Worm (Caenorhabditis elegans) whole organism, L4 larva: Measurements from ENCODE around the gene peli-1.
A peak's percentile ranks its signal among the peaks of the same experiment; 100 is the strongest.

ENCODE experiments used
- F10B5.3 ChIP-seq: sonication (generic microtip); optimal IDR thresholded peaks from 2 replicates; lab custom pipeline; 2016; ENCODE audit warnings: mild to moderate bottlenecking, missing genetic modification characterization, missing compliant biosample characterization
- F49E8.2 ChIP-seq: sonication (generic microtip); optimal IDR thresholded peaks from 2 replicates; lab custom pipeline; 2016; ENCODE audit warnings: missing compliant biosample characterization, mild to moderate bottlenecking, missing genetic modification characterization, borderline replicate concordance
- T20F7.1 ChIP-seq: fragments of 200-800 bp; sonication (Bioruptor generic); optimal IDR thresholded peaks from 2 replicates; lab custom pipeline; 2018; ENCODE audit warnings: mild to moderate bottlenecking, missing genetic modification characterization, missing compliant biosample characterization
- Y105C5A.15 ChIP-seq: fragments of 200-800 bp; sonication (Bioruptor generic); IDR thresholded peaks from 2 replicates; pipeline ENCODE4 v1.3.6; 2022; ENCODE audit warnings: missing genetic modification characterization, missing compliant biosample characterization
- Y48G9A.11 ChIP-seq: fragments of 200-800 bp; sonication (Bioruptor generic); IDR thresholded peaks from 2 replicates; pipeline ENCODE4 v1.3.6; 2022; ENCODE audit warnings: missing genetic modification reagents, missing genetic modification characterization, missing compliant biosample characterization
- aha-1 ChIP-seq: fragments of 150-350 bp; peaks from one replicate; lab custom pipeline; 2014; ENCODE audit warnings: missing biosample characterization, missing genetic modification characterization
- aly-2 ChIP-seq: sonication (generic microtip); optimal IDR thresholded peaks from 2 replicates; lab custom pipeline; 2018; ENCODE audit warnings: missing biosample characterization, missing genetic modification characterization
- ama-1 ChIP-seq: fragments of 150-350 bp; optimal IDR thresholded peaks from 2 replicates; lab custom pipeline; 2014; ENCODE audit warnings: inconsistent platforms, mixed read lengths
- arid-1 ChIP-seq: fragments of 200-800 bp; sonication (Bioruptor generic); conservative IDR thresholded peaks from 2 replicates; pipeline ENCODE4 v1.3.6; 2022; ENCODE audit warnings: missing genetic modification reagents, missing genetic modification characterization, missing compliant biosample characterization
- ces-1 ChIP-seq: fragments of 150-350 bp; sonication (generic microtip); optimal IDR thresholded peaks from 4 replicates; lab custom pipeline; 2014; ENCODE audit warnings: missing biosample characterization, missing genetic modification reagents, missing genetic modification characterization
- daf-16 ChIP-seq, 3 experiments: sonication (generic microtip); optimal IDR thresholded peaks; 2 replicates each; lab custom pipeline; 2016 to 2017; ENCODE audit warnings: missing genetic modification characterization in 3 of 3, missing genetic modification reagents in 3 of 3, mild to moderate bottlenecking in 2 of 3, missing compliant biosample characterization in 2 of 3, missing biosample characterization in 1 of 3, moderate library complexity in 1 of 3
- dmd-6 ChIP-seq: fragments of 200-800 bp; sonication (Bioruptor generic); IDR thresholded peaks from 2 replicates; pipeline ENCODE4 v1.3.6; 2022; ENCODE audit warnings: missing genetic modification reagents, missing genetic modification characterization, missing compliant biosample characterization
- dmd-8 ChIP-seq: fragments of 200-800 bp; sonication (Bioruptor generic); IDR thresholded peaks from 2 replicates; pipeline ENCODE4 v1.3.6; 2022; ENCODE audit warnings: missing genetic modification characterization, missing compliant biosample characterization
- duxl-1 ChIP-seq: sonication (generic microtip); optimal IDR thresholded peaks from 2 replicates; lab custom pipeline; 2016; ENCODE audit warnings: mild to moderate bottlenecking, missing genetic modification characterization, moderate library complexity, missing compliant biosample characterization; ENCODE audit not compliant: poor library complexity
- egl-27 ChIP-seq: sonication (generic microtip); optimal IDR thresholded peaks from 3 replicates; lab custom pipeline; 2017; ENCODE audit warnings: missing biosample characterization, missing genetic modification reagents, missing genetic modification characterization
- egl-43 ChIP-seq: fragments of 200-800 bp; sonication (Bioruptor generic); IDR thresholded peaks from 2 replicates; pipeline ENCODE4 v1.3.6; 2022; ENCODE audit warnings: missing genetic modification reagents, missing genetic modification characterization, missing compliant biosample characterization
- fkh-10 ChIP-seq: fragments of 150-350 bp; optimal IDR thresholded peaks from 2 replicates; lab custom pipeline; 2014; ENCODE audit warnings: missing biosample characterization, missing genetic modification reagents, missing genetic modification characterization
- gei-8 ChIP-seq: fragments of 200-800 bp; sonication (Bioruptor generic); optimal IDR thresholded peaks from 2 replicates; lab custom pipeline; 2018; ENCODE audit warnings: mild to moderate bottlenecking, missing genetic modification characterization, missing compliant biosample characterization
- hif-1 ChIP-seq, 2 experiments: sonication (generic microtip); optimal IDR thresholded peaks; 2 replicates each; lab custom pipeline; 2016 to 2017; ENCODE audit warnings: missing compliant biosample characterization in 2 of 2, missing genetic modification characterization in 2 of 2, missing genetic modification reagents in 2 of 2, missing genotype in 2 of 2, mild to moderate bottlenecking in 1 of 2
- hlh-11 ChIP-seq: fragments of 200-800 bp; sonication (Bioruptor generic); optimal IDR thresholded peaks from 2 replicates; lab custom pipeline; 2018; ENCODE audit warnings: mild to moderate bottlenecking, missing genetic modification characterization, missing compliant biosample characterization
- hlh-30 ChIP-seq: sonication (generic microtip); optimal IDR thresholded peaks from 2 replicates; lab custom pipeline; 2017; ENCODE audit warnings: antibody characterized with exemption, mild to moderate bottlenecking, missing genetic modification characterization, missing compliant biosample characterization; ENCODE audit not compliant: insufficient read depth
- jun-1 ChIP-seq: fragments of 150-350 bp; optimal IDR thresholded peaks from 2 replicates; lab custom pipeline; 2014; ENCODE audit warnings: missing biosample characterization, missing genetic modification reagents, missing genetic modification characterization
- lim-7 ChIP-seq: fragments of 200-800 bp; sonication (Bioruptor generic); IDR thresholded peaks from 2 replicates; pipeline ENCODE4 v1.3.6; 2022; ENCODE audit warnings: missing genetic modification characterization, missing compliant biosample characterization
- lin-13 ChIP-seq: fragments of 150-350 bp; optimal IDR thresholded peaks from 2 replicates; lab custom pipeline; 2014; ENCODE audit warnings: missing biosample characterization, missing genetic modification reagents, missing genetic modification characterization
- lin-15B ChIP-seq: fragments of 150-350 bp; sonication (generic microtip); optimal IDR thresholded peaks from 3 replicates; lab custom pipeline; 2014; ENCODE audit warnings: missing biosample characterization, missing genetic modification characterization
- lin-29 ChIP-seq: fragments of 200-800 bp; sonication (Bioruptor generic); IDR thresholded peaks from 2 replicates; pipeline ENCODE4 v1.3.6; 2022; ENCODE audit warnings: missing genetic modification reagents, missing genetic modification characterization, missing compliant biosample characterization
- lin-39 ChIP-seq: fragments of 150-350 bp; optimal IDR thresholded peaks from 2 replicates; lab custom pipeline; 2014; ENCODE audit warnings: missing biosample characterization, missing genetic modification reagents, missing genetic modification characterization
- lsy-2 ChIP-seq, 2 experiments: fragments of 150-350 bp in 1 of 2; sonication (generic microtip) in 1 of 2; optimal IDR thresholded peaks; 2 replicates each; lab custom pipeline; 2014 to 2017; ENCODE audit warnings: missing biosample characterization in 2 of 2, missing genetic modification characterization in 2 of 2
- madf-9 ChIP-seq: fragments of 200-800 bp; sonication (Bioruptor generic); conservative IDR thresholded peaks from 2 replicates; pipeline ENCODE4 v1.3.6; 2022; ENCODE audit warnings: missing genetic modification reagents, missing genetic modification characterization, missing compliant biosample characterization
- mxl-3 ChIP-seq: fragments of 200-800 bp; sonication (Bioruptor generic); optimal IDR thresholded peaks from 2 replicates; lab custom pipeline; 2018; ENCODE audit warnings: mild to moderate bottlenecking, missing genetic modification characterization, missing compliant biosample characterization
- nhr-10 ChIP-seq: fragments of 150-350 bp; optimal IDR thresholded peaks from 2 replicates; lab custom pipeline; 2014; ENCODE audit warnings: missing biosample characterization, missing genetic modification characterization
- nhr-25 ChIP-seq: sonication (generic microtip); optimal IDR thresholded peaks from 2 replicates; lab custom pipeline; 2017; ENCODE audit warnings: missing genetic modification characterization, mild to moderate bottlenecking, missing compliant biosample characterization, antibody characterized with exemption, moderate library complexity, borderline replicate concordance; ENCODE audit not compliant: insufficient read depth
- nhr-28 ChIP-seq: fragments of 150-350 bp; optimal IDR thresholded peaks from 2 replicates; lab custom pipeline; 2014; ENCODE audit warnings: missing biosample characterization, missing genetic modification characterization
- nhr-76 ChIP-seq: fragments of 150-350 bp; optimal IDR thresholded peaks from 2 replicates; lab custom pipeline; 2014; ENCODE audit warnings: missing biosample characterization, missing genetic modification characterization
- nhr-77 ChIP-seq: fragments of 150-350 bp; optimal IDR thresholded peaks from 2 replicates; lab custom pipeline; 2014; ENCODE audit warnings: missing biosample characterization, missing genetic modification characterization
- pha-4 ChIP-seq, 2 experiments: fragments of 150-350 bp in 1 of 2; fragments of 200-800 bp in 1 of 2; sonication (Bioruptor generic) in 1 of 2; IDR thresholded peaks in 1 of 2; optimal IDR thresholded peaks in 1 of 2; 2 replicates each; pipeline versions ENCODE4 v1.3.6 to Lab custom; 2014 to 2022; ENCODE audit warnings: missing genetic modification characterization in 2 of 2, missing genetic modification reagents in 2 of 2, missing biosample characterization in 1 of 2, missing compliant biosample characterization in 1 of 2
- rbr-2 ChIP-seq: sonication (generic microtip); optimal IDR thresholded peaks from 2 replicates; lab custom pipeline; 2016; ENCODE audit warnings: missing genotype, missing genetic modification characterization, missing compliant biosample characterization
- skn-1 ChIP-seq: fragments of 150-350 bp; optimal IDR thresholded peaks from 2 replicates; lab custom pipeline; 2014; ENCODE audit warnings: missing biosample characterization, missing genetic modification characterization
- spr-1 ChIP-seq: sonication (generic microtip); optimal IDR thresholded peaks from 2 replicates; lab custom pipeline; 2016; ENCODE audit warnings: mild to moderate bottlenecking, missing genetic modification characterization, missing compliant biosample characterization
- unc-130 ChIP-seq: sonication (generic microtip); optimal IDR thresholded peaks from 2 replicates; lab custom pipeline; 2016; ENCODE audit warnings: missing genetic modification reagents, missing genetic modification characterization, missing compliant biosample characterization
- unc-39 ChIP-seq: sonication (generic microtip); optimal IDR thresholded peaks from 2 replicates; lab custom pipeline; 2017; ENCODE audit warnings: missing biosample characterization, missing genetic modification characterization
- zfp-2 ChIP-seq: sonication (generic microtip); optimal IDR thresholded peaks from 2 replicates; lab custom pipeline; 2016; ENCODE audit warnings: mild to moderate bottlenecking, missing genetic modification characterization, missing compliant biosample characterization
- zfp-3 ChIP-seq: fragments of 200-800 bp; sonication (Bioruptor generic); conservative IDR thresholded peaks from 2 replicates; pipeline ENCODE4 v1.3.6; 2022; ENCODE audit warnings: missing genetic modification reagents, missing genetic modification characterization, missing compliant biosample characterization

Gene peli-1

ce11 chrV:5676011-5676410, 29.6 kb upstream of the peli-1 start, which contains the start of gene pqn-13:
Gene pqn-13 (minus strand): TSS chrV:5676111.
- TF ChIP-seq ces-1 (GFP tag; lab: Kevin White, UChicago), result no peak
- TF ChIP-seq nhr-28, result no peak

- TF ChIP-seq egl-43 (GFP tag; lab: Robert Waterston, UW) (no peak), aha-1 (peak; percentile 93)
- TF ChIP-seq, all 104 proteins: peak for 1
These were observed 27.7 kb upstream of the peli-1 start for ce11 chrV:5677947-5678346.

ce11 chrV:5682530-5682929, 23.1 kb upstream of the peli-1 start, which contains the start of gene prp-39:
Gene prp-39 (minus strand): TSS chrV:5682630.
- TF ChIP-seq F49E8.2, result no peak
- no peak for TF ChIP-seq daf-16 (GFP tag; optimal IDR thresholded peaks at IDR 0.05; lab: Kevin White, UChicago)
- TF ChIP-seq daf-16 (tag; optimal IDR thresholded peaks at IDR 0.05; lab: Kevin White, UChicago), result peak; percentile 1
- TF ChIP-seq dmd-6 (GFP tag; lab: Robert Waterston, UW), result no peak
- peak; percentile 45 for TF ChIP-seq ama-1 (lab: Kevin White, UChicago)

ce11 chrV:5684534-5684933, 21.1 kb upstream of the peli-1 start, which contains the start of the genes hmgs-1 and F25B4.4:
Gene hmgs-1 (minus strand): TSS chrV:5684589.
Gene F25B4.4 (plus strand): TSS chrV:5684873.
- TF ChIP-seq jun-1 (tag; lab: Kevin White, UChicago) (peak; percentile 64), spr-1 (peak; percentile 48), duxl-1 (tag; lab: Kevin White, UChicago) (peak; percentile 52), lin-29 (no peak), egl-27 (tag; lab: Kevin White, UChicago) (no peak), hlh-11 (peak; percentile 83), arid-1 (GFP tag; lab: Robert Waterston, UW) (peak; percentile 33; the same call in 1 of the 2 replicates), Y105C5A.15 (no peak), hif-1 (tag; optimal IDR thresholded peaks at IDR 0.05; lab: Kevin White, UChicago) (peak in 1 of 2 experiments; percentile 83), mxl-3 (GFP tag; lab: Kevin White, UChicago) (peak; percentile 10), F49E8.2 (peak; percentile 12), nhr-25 (tag; lab: Kevin White, UChicago) (peak; percentile 50), ama-1 (lab: Kevin White, UChicago) (peak; percentile 62), dmd-8 (GFP tag; lab: Robert Waterston, UW) (no peak), aha-1 (peak; percentile 94), gei-8 (GFP tag; lab: Kevin White, UChicago) (no peak), unc-39 (tag; lab: Kevin White, UChicago) (no peak), lsy-2 (tag; optimal IDR thresholded peaks at IDR 0.05; lab: Kevin White, UChicago) (peak; percentile 81 to 95), nhr-77 (tag; lab: Kevin White, UChicago) (peak; percentile 93), lin-39 (tag; lab: Kevin White, UChicago) (no peak), nhr-76 (tag; lab: Kevin White, UChicago) (no peak), aly-2 (no peak), Y48G9A.11 (peak; percentile 49; the same call in 1 of the 2 replicates), zfp-3 (GFP tag; lab: Robert Waterston, UW) (peak; percentile 71; the same call in 1 of the 2 replicates), rbr-2 (tag; lab: Kevin White, UChicago) (peak; percentile 88), T20F7.1 (peak; percentile 85), madf-9 (GFP tag; lab: Robert Waterston, UW) (0 out of 2 replicates have a peak, but pooled peaks have one; percentile 26), dmd-6 (GFP tag; lab: Robert Waterston, UW) (peak; percentile 80), skn-1 (no peak), lin-15B (peak; percentile 26), lin-13 (GFP tag; lab: Kevin White, UChicago) (peak; percentile 91), pha-4 (GFP tag; IDR thresholded peaks at IDR 0.05; lab: Robert Waterston, UW) (peak; percentile 76; the same call in 1 of the 2 replicates), pha-4 (tag; optimal IDR thresholded peaks at IDR 0.05; lab: Kevin White, UChicago) (peak; percentile 77), zfp-2 (peak; percentile 67), hlh-30 (tag; lab: Kevin White, UChicago) (peak; percentile 85), lim-7 (GFP tag; lab: Robert Waterston, UW) (no peak), unc-130 (GFP tag; lab: Kevin White, UChicago) (peak; percentile 64), F10B5.3 (no peak), nhr-10 (tag; lab: Kevin White, UChicago) (peak; percentile 1), fkh-10 (GFP tag; lab: Kevin White, UChicago) (peak; percentile 93)
